Worm (Caenorhabditis elegans) whole organism, late embryonic: ENCODE measurements around the gene lelo-4.

Experiments
- C08G9.2 ChIP-seq: sonication (generic microtip); optimal IDR thresholded peaks from 2 replicates; lab custom pipeline; 2016; ENCODE audit warnings: mild to moderate bottlenecking, missing genetic modification characterization, moderate library complexity, missing compliant biosample characterization
- ama-1 ChIP-seq: fragments of 150-350 bp; optimal IDR thresholded peaks from 2 replicates; lab custom pipeline; 2014
- ceh-9 ChIP-seq: sonication (generic microtip); optimal IDR thresholded peaks from 2 replicates; lab custom pipeline; 2016; ENCODE audit warnings: mild to moderate bottlenecking, missing genetic modification characterization, inconsistent platforms, missing compliant biosample characterization
- fkh-10 ChIP-seq: fragments of 150-350 bp; optimal IDR thresholded peaks from 2 replicates; lab custom pipeline; 2014; ENCODE audit warnings: missing biosample characterization, missing genetic modification reagents, missing genetic modification characterization
- nhr-11 ChIP-seq: fragments of 150-350 bp; optimal IDR thresholded peaks from 2 replicates; lab custom pipeline; 2014; ENCODE audit warnings: missing biosample characterization, missing genetic modification characterization
- tbx-2 ChIP-seq: sonication (generic microtip); optimal IDR thresholded peaks from 2 replicates; lab custom pipeline; 2016; ENCODE audit warnings: missing genetic modification characterization, missing compliant biosample characterization
- unc-55 ChIP-seq: sonication (generic microtip); optimal IDR thresholded peaks from 2 replicates; lab custom pipeline; 2017; ENCODE audit warnings: missing biosample characterization, missing genetic modification reagents, missing genetic modification characterization

DNA sequence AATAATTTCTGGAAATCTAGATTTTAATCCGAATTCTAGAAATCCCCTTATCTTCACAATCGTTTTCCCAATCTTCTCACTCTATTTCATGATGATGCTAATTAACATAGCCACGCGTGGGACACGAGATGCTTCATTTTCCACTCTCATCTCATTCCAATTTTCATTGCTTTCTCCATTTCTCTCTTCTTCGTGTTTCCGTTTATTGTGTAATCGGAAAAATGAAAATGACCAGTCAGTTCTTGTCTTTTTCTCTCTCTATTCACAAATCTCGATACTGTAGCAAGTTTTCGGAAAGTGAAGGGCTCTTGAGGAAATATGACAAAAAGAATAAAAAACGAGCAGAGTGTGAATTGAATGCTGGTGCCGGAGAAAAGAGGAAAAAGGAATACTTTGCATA is 10.2 kb upstream of the lelo-4 start:
- TF ChIP-seq ceh-9 (tag; lab: Kevin White, UChicago) = no peak
- TF ChIP-seq ama-1 (lab: Kevin White, UChicago) = no peak
- no peak for TF ChIP-seq fkh-10 (GFP tag; lab: Kevin White, UChicago)
- no peak for TF ChIP-seq unc-55
- TF ChIP-seq tbx-2 (tag; lab: Kevin White, UChicago) = no peak
- TF ChIP-seq nhr-11 (tag; lab: Kevin White, UChicago) = no peak
- TF ChIP-seq C08G9.2 (tag; lab: Kevin White, UChicago) = no peak
